Fruit fly (Drosophila melanogaster) whole organism, wandering third instar larva: ENCODE measurements around the gene AP-2mu.

Experiments used
- Hr83 ChIP-seq: fragments of 200-300 bp; sonication (Bioruptor generic); optimal IDR thresholded peaks from 2 replicates; lab custom pipeline; 2016; ENCODE audit warnings: missing biosample characterization, mild to moderate bottlenecking, missing genetic modification characterization, moderate library complexity; ENCODE audit not compliant: poor library complexity, severe bottlenecking
- N ChIP-seq: fragments of >200 bp; optimal IDR thresholded peaks from 2 replicates; lab custom pipeline; 2018; ENCODE audit warnings: missing biosample characterization, missing external identifiers, missing genetic modification characterization
- OdsH ChIP-seq: fragments of 200-800 bp; sonication (Bioruptor generic); optimal IDR thresholded peaks from 2 replicates; lab custom pipeline; 2016; ENCODE audit warnings: missing biosample characterization, mild to moderate bottlenecking, missing genetic modification characterization
- Rel ChIP-seq, 2 experiments: fragments of 200-800 bp; sonication (Bioruptor generic) in 1 of 2; optimal IDR thresholded peaks; 2 replicates in 1 of 2; 3 replicates in 1 of 2; lab custom pipeline; 2016 to 2019; ENCODE audit warnings: mild to moderate bottlenecking in 2 of 2, missing biosample characterization in 2 of 2, missing genetic modification characterization in 2 of 2, moderate library complexity in 1 of 2
- Vsx2 ChIP-seq: fragments of 200-300, 225-300 bp; sonication (Bioruptor generic); optimal IDR thresholded peaks from 2 replicates; lab custom pipeline; 2018; ENCODE audit warnings: missing biosample characterization, missing genetic modification characterization; ENCODE audit not compliant: partially characterized antibody
- h ChIP-seq: fragments of 200-800 bp; sonication (Bioruptor generic); optimal IDR thresholded peaks from 3 replicates; lab custom pipeline; 2016; ENCODE audit warnings: missing biosample characterization, mild to moderate bottlenecking, missing genetic modification characterization
- jim ChIP-seq: fragments of 175-275, 200-325 bp; sonication (Bioruptor generic); optimal IDR thresholded peaks from 2 replicates; lab custom pipeline; 2016; ENCODE audit warnings: missing biosample characterization, mild to moderate bottlenecking, missing genetic modification characterization
- lola ChIP-seq: fragments of >200 bp; optimal IDR thresholded peaks from 2 replicates; lab custom pipeline; 2017; ENCODE audit warnings: missing biosample characterization, missing genetic modification characterization
- psq ChIP-seq: fragments of 200-800 bp; sonication (Bioruptor generic); optimal IDR thresholded peaks from 3 replicates; lab custom pipeline; 2017; ENCODE audit warnings: missing biosample characterization, mild to moderate bottlenecking, missing genetic modification characterization, moderate library complexity
- rgr ChIP-seq: fragments of 200-800 bp; sonication (Bioruptor generic); optimal IDR thresholded peaks from 3 replicates; lab custom pipeline; 2016; ENCODE audit warnings: missing biosample characterization, mild to moderate bottlenecking, missing genetic modification characterization
- sv ChIP-seq: fragments of 200-800 bp; sonication (Bioruptor generic); optimal IDR thresholded peaks from 3 replicates; lab custom pipeline; 2016; ENCODE audit warnings: missing biosample characterization, missing genetic modification characterization
- tai ChIP-seq: sonication (Bioruptor generic); optimal IDR thresholded peaks from 2 replicates; lab custom pipeline; 2016; ENCODE audit warnings: missing biosample characterization, missing genetic modification characterization

- no peak for TF ChIP-seq jim (GFP tag; lab: Kevin White, UChicago)
- TF ChIP-seq lola, result no peak
- no peak for TF ChIP-seq Vsx2 (GFP tag; lab: Kevin White, UChicago)
- no peak for TF ChIP-seq OdsH
- TF ChIP-seq h (GFP tag; lab: Kevin White, UChicago), result no peak
- no peak for TF ChIP-seq tai (GFP tag; lab: Kevin White, UChicago)
- TF ChIP-seq psq (GFP tag; lab: Kevin White, UChicago), result no peak
- TF ChIP-seq sv (GFP tag; lab: Kevin White, UChicago), result no peak
- TF ChIP-seq N (GFP tag; lab: Kevin White, UChicago), result no peak
- TF ChIP-seq rgr (GFP tag; lab: Kevin White, UChicago), result no peak
- TF ChIP-seq Rel (GFP tag; optimal IDR thresholded peaks at IDR 0.05; lab: Kevin White, UChicago), result no peak
- no peak for TF ChIP-seq Rel (tag; optimal IDR thresholded peaks at IDR 0.05; lab: Kevin White, UChicago)
- no peak for TF ChIP-seq Hr83 (GFP tag; lab: Kevin White, UChicago)
Measured at dm6 chr3R:22446493-22446892, 15.8 kb upstream of the AP-2mu start, which contains the start of gene CG12499.
